Worm (Caenorhabditis elegans) whole organism, L4/young adult: ENCODE data around the gene C05D11.13.

Source experiments
- W03F9.2 ChIP-seq: fragments of 150-350 bp; optimal IDR thresholded peaks from 2 replicates; lab custom pipeline; 2014; ENCODE audit warnings: missing biosample characterization, missing genetic modification characterization
- him-1 ChIP-seq: sonication (generic microtip); optimal IDR thresholded peaks from 2 replicates; lab custom pipeline; 2016; ENCODE audit warnings: missing genotype, missing genetic modification reagents, missing genetic modification characterization, missing compliant biosample characterization

DNA sequence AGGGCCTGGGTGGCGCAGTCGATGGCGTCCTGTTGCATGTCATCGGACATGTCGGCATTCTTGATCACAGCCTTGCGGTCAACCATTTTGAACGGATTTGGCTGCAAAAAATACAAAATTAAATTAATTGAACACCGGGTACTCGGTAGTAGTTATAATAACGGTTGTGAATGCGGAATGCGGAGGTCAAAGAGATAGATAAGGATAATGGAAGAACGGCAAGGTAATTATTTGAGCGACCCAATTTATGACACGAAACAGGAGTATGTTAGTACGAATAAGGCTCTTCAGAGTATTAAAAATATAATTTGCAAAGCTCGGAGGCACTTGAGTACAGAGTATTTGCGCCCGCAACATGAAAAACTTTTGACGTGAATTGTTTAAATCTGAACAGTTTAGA, 19.3 kb upstream of the C05D11.13 start, which contains the start of gene dlc-1:
- TF ChIP-seq him-1 (no peak), W03F9.2 (tag; lab: Kevin White, UChicago) (no peak)
